Worm (Caenorhabditis elegans) whole organism, late embryonic: ENCODE measurements around the gene B0391.14.
A peak's percentile ranks its signal among the peaks of the same experiment; 100 is the strongest.

ENCODE experiments used
- C08G9.2 ChIP-seq: sonication (generic microtip); optimal IDR thresholded peaks from 2 replicates; lab custom pipeline; 2016; ENCODE audit warnings: mild to moderate bottlenecking, missing genetic modification characterization, moderate library complexity, missing compliant biosample characterization
- C38D4.7 ChIP-seq: fragments of 200-800 bp; sonication (Bioruptor generic); optimal IDR thresholded peaks from 2 replicates; lab custom pipeline; 2018; ENCODE audit warnings: mild to moderate bottlenecking, missing genetic modification characterization, moderate library complexity, missing compliant biosample characterization
- F13H6.1 ChIP-seq: sonication (generic microtip); optimal IDR thresholded peaks from 2 replicates; lab custom pipeline; 2016; ENCODE audit warnings: missing genetic modification characterization, missing compliant biosample characterization
- K09A11.1 ChIP-seq: sonication (generic microtip); optimal IDR thresholded peaks from 2 replicates; lab custom pipeline; 2017; ENCODE audit warnings: antibody characterized with exemption, mild to moderate bottlenecking, missing genetic modification characterization, missing compliant biosample characterization; ENCODE audit not compliant: insufficient read depth
- T23F11.4 ChIP-seq: fragments of 200-800 bp; sonication (Bioruptor generic); optimal IDR thresholded peaks from 2 replicates; lab custom pipeline; 2018; ENCODE audit warnings: mild to moderate bottlenecking, missing genetic modification characterization, missing compliant biosample characterization
- Y22D7AL.16 ChIP-seq: sonication (generic microtip); optimal IDR thresholded peaks from 2 replicates; lab custom pipeline; 2016; ENCODE audit warnings: missing genetic modification characterization, missing compliant biosample characterization
- ahr-1 ChIP-seq: sonication (generic microtip); optimal IDR thresholded peaks from 2 replicates; lab custom pipeline; 2016; ENCODE audit warnings: missing genetic modification characterization, missing compliant biosample characterization
- ama-1 ChIP-seq: fragments of 150-350 bp; optimal IDR thresholded peaks from 2 replicates; lab custom pipeline; 2014
- ceh-19 ChIP-seq: fragments of 200-800 bp; sonication (Bioruptor generic); optimal IDR thresholded peaks from 2 replicates; lab custom pipeline; 2018; ENCODE audit warnings: mild to moderate bottlenecking, missing genetic modification characterization, missing compliant biosample characterization
- ceh-22 ChIP-seq: sonication (generic microtip); optimal IDR thresholded peaks from 2 replicates; lab custom pipeline; 2017; ENCODE audit warnings: missing biosample characterization, missing genetic modification characterization
- ceh-31 ChIP-seq: sonication (generic microtip); optimal IDR thresholded peaks from 2 replicates; lab custom pipeline; 2016; ENCODE audit warnings: missing genetic modification characterization, missing compliant biosample characterization
- ceh-34 ChIP-seq: sonication (generic microtip); optimal IDR thresholded peaks from 2 replicates; lab custom pipeline; 2016; ENCODE audit warnings: mild to moderate bottlenecking, missing genetic modification characterization, missing compliant biosample characterization
- ceh-48 ChIP-seq: sonication (generic microtip); optimal IDR thresholded peaks from 2 replicates; lab custom pipeline; 2016; ENCODE audit warnings: missing genetic modification characterization, inconsistent platforms, missing compliant biosample characterization
- ceh-6 ChIP-seq: fragments of 200-800 bp; sonication (Bioruptor generic); optimal IDR thresholded peaks from 2 replicates; lab custom pipeline; 2018; ENCODE audit warnings: mild to moderate bottlenecking, missing genetic modification characterization, missing compliant biosample characterization
- ceh-9 ChIP-seq: sonication (generic microtip); optimal IDR thresholded peaks from 2 replicates; lab custom pipeline; 2016; ENCODE audit warnings: mild to moderate bottlenecking, missing genetic modification characterization, inconsistent platforms, missing compliant biosample characterization
- dve-1 ChIP-seq: sonication (generic microtip); optimal IDR thresholded peaks from 2 replicates; lab custom pipeline; 2017; ENCODE audit warnings: antibody characterized with exemption, mild to moderate bottlenecking, missing genetic modification characterization, missing compliant biosample characterization
- elt-2 ChIP-seq: sonication (generic microtip); optimal IDR thresholded peaks from 2 replicates; lab custom pipeline; 2016; ENCODE audit warnings: missing genetic modification reagents, missing genetic modification characterization, missing compliant biosample characterization
- ets-4 ChIP-seq: sonication (generic microtip); optimal IDR thresholded peaks from 2 replicates; lab custom pipeline; 2016; ENCODE audit warnings: missing genetic modification characterization, missing compliant biosample characterization
- fkh-10 ChIP-seq: fragments of 150-350 bp; optimal IDR thresholded peaks from 2 replicates; lab custom pipeline; 2014; ENCODE audit warnings: missing biosample characterization, missing genetic modification reagents, missing genetic modification characterization
- gmeb-2 ChIP-seq: sonication (generic microtip); optimal IDR thresholded peaks from 2 replicates; lab custom pipeline; 2016; ENCODE audit warnings: missing genetic modification characterization, inconsistent platforms, missing compliant biosample characterization
- hlh-13 ChIP-seq: fragments of 200-800 bp; sonication (Bioruptor generic); optimal IDR thresholded peaks from 2 replicates; lab custom pipeline; 2018; ENCODE audit warnings: mild to moderate bottlenecking, missing genetic modification characterization, missing compliant biosample characterization
- hlh-30 ChIP-seq: sonication (generic microtip); optimal IDR thresholded peaks from 2 replicates; lab custom pipeline; 2017; ENCODE audit warnings: antibody characterized with exemption, missing genetic modification characterization, missing compliant biosample characterization; ENCODE audit not compliant: insufficient read depth
- hlh-6 ChIP-seq: sonication (generic microtip); optimal IDR thresholded peaks from 2 replicates; lab custom pipeline; 2016; ENCODE audit warnings: missing genotype, missing genetic modification characterization, missing compliant biosample characterization
- hlh-8 ChIP-seq: sonication (generic microtip); optimal IDR thresholded peaks from 2 replicates; lab custom pipeline; 2016; ENCODE audit warnings: missing genotype, missing genetic modification characterization, missing compliant biosample characterization
- madf-2 ChIP-seq: sonication (generic microtip); optimal IDR thresholded peaks from 2 replicates; lab custom pipeline; 2017; ENCODE audit warnings: missing genetic modification characterization, missing compliant biosample characterization
- mec-3 ChIP-seq: sonication (generic microtip); optimal IDR thresholded peaks from 2 replicates; lab custom pipeline; 2016; ENCODE audit warnings: borderline replicate concordance, missing genetic modification characterization, missing compliant biosample characterization
- nfya-1 ChIP-seq: sonication (generic microtip); optimal IDR thresholded peaks from 2 replicates; lab custom pipeline; 2017; ENCODE audit warnings: missing genetic modification characterization, mild to moderate bottlenecking, missing compliant biosample characterization, antibody characterized with exemption, moderate library complexity
- nhr-11 ChIP-seq: fragments of 150-350 bp; optimal IDR thresholded peaks from 2 replicates; lab custom pipeline; 2014; ENCODE audit warnings: missing biosample characterization, missing genetic modification characterization
- pax-1 ChIP-seq: fragments of 150-350 bp; optimal IDR thresholded peaks from 2 replicates; lab custom pipeline; 2014; ENCODE audit warnings: missing biosample characterization, missing genetic modification characterization
- pha-2 ChIP-seq: sonication (generic microtip); optimal IDR thresholded peaks from 2 replicates; lab custom pipeline; 2017; ENCODE audit warnings: mild to moderate bottlenecking, missing genetic modification characterization, missing compliant biosample characterization
- pha-4 ChIP-seq: fragments of 150-350 bp; optimal IDR thresholded peaks from 2 replicates; lab custom pipeline; 2018; ENCODE audit warnings: missing biosample characterization, missing genetic modification reagents, missing genetic modification characterization
- pros-1 ChIP-seq: fragments of 150-350 bp; optimal IDR thresholded peaks from 2 replicates; lab custom pipeline; 2014; ENCODE audit warnings: missing biosample characterization, missing genetic modification reagents, missing genetic modification characterization
- ref-2 ChIP-seq: sonication (generic microtip); optimal IDR thresholded peaks from 2 replicates; lab custom pipeline; 2016; ENCODE audit warnings: missing genetic modification characterization, missing compliant biosample characterization
- tbx-2 ChIP-seq: sonication (generic microtip); optimal IDR thresholded peaks from 2 replicates; lab custom pipeline; 2016; ENCODE audit warnings: missing genetic modification characterization, missing compliant biosample characterization
- tbx-7 ChIP-seq: sonication (generic microtip); optimal IDR thresholded peaks from 2 replicates; lab custom pipeline; 2016; ENCODE audit warnings: missing genotype, missing genetic modification characterization, missing compliant biosample characterization
- unc-55 ChIP-seq: sonication (generic microtip); optimal IDR thresholded peaks from 2 replicates; lab custom pipeline; 2017; ENCODE audit warnings: missing biosample characterization, missing genetic modification reagents, missing genetic modification characterization
- unc-86 ChIP-seq: sonication (generic microtip); optimal IDR thresholded peaks from 2 replicates; lab custom pipeline; 2016; ENCODE audit warnings: missing genetic modification characterization, missing compliant biosample characterization

The B0391.14 gene

ce11 chrV:15575305-15575704, 24.4 kb downstream of the B0391.14 start, which contains the start of gene mdt-28:
Gene mdt-28, minus strand, starts transcription at chrV:15575405.
- TF ChIP-seq tbx-2 (tag; lab: Kevin White, UChicago) (no peak), ets-4 (no peak), Y22D7AL.16 (tag; lab: Kevin White, UChicago) (no peak), C38D4.7 (GFP tag; lab: Kevin White, UChicago) (no peak), mec-3 (no peak), ceh-9 (tag; lab: Kevin White, UChicago) (no peak), pros-1 (tag; lab: Kevin White, UChicago) (no peak), ceh-22 (tag; lab: Kevin White, UChicago) (no peak), nhr-11 (no peak)
- TF ChIP-seq, all 69 proteins: peak for 0

ce11 chrV:15572613-15573012, 27.0 kb downstream of the B0391.14 start, which contains the start of gene fbxa-94:
Gene fbxa-94, plus strand, starts transcription at chrV:15572913.
- TF ChIP-seq nfya-1 (tag; lab: Kevin White, UChicago) (peak; percentile 6), elt-2 (tag; lab: Kevin White, UChicago) (no peak)

ce11 chrV:15571006-15571526, 28.6 kb downstream of the B0391.14 start, which contains the start of gene fbxa-95:
Gene fbxa-95, plus strand, starts transcription at chrV:15571476.
- TF ChIP-seq F13H6.1 (tag; lab: Kevin White, UChicago) (no peak), ceh-9 (tag; lab: Kevin White, UChicago) (no peak), unc-55 (GFP tag; lab: Kevin White, UChicago) (no peak), nfya-1 (tag; lab: Kevin White, UChicago) (no peak), ceh-34 (tag; lab: Kevin White, UChicago) (no peak), T23F11.4 (GFP tag; lab: Kevin White, UChicago) (no peak), fkh-10 (GFP tag; lab: Kevin White, UChicago) (no peak), tbx-7 (tag; lab: Kevin White, UChicago) (no peak), pha-2 (tag; lab: Kevin White, UChicago) (no peak), ceh-31 (tag; lab: Kevin White, UChicago) (no peak), ceh-19 (GFP tag; lab: Kevin White, UChicago) (no peak), ahr-1 (tag; lab: Kevin White, UChicago) (no peak), ceh-6 (GFP tag; lab: Kevin White, UChicago) (no peak), ama-1 (lab: Kevin White, UChicago) (no peak)

- no peak for TF ChIP-seq mec-3
- TF ChIP-seq dve-1 (tag; lab: Kevin White, UChicago): no peak
- no peak for TF ChIP-seq C08G9.2
- no peak for TF ChIP-seq hlh-13 (GFP tag; lab: Kevin White, UChicago)
- TF ChIP-seq ceh-6 (GFP tag; lab: Kevin White, UChicago): no peak
- TF ChIP-seq ets-4: no peak
- TF ChIP-seq K09A11.1 (tag; lab: Kevin White, UChicago): no peak
- TF ChIP-seq ceh-9 (tag; lab: Kevin White, UChicago): no peak
- TF ChIP-seq pha-4: no peak
- TF ChIP-seq ref-2: no peak
- TF ChIP-seq hlh-6 (tag; lab: Kevin White, UChicago): no peak
- TF ChIP-seq ama-1 (lab: Kevin White, UChicago): no peak
- TF ChIP-seq hlh-30 (tag; lab: Kevin White, UChicago): no peak
- no peak for TF ChIP-seq unc-86 (tag; lab: Kevin White, UChicago)
- TF ChIP-seq elt-2 (tag; lab: Kevin White, UChicago): no peak
- no peak for TF ChIP-seq ceh-48
- TF ChIP-seq gmeb-2 (tag; lab: Kevin White, UChicago): no peak
- TF ChIP-seq pax-1: no peak
- TF ChIP-seq hlh-8 (tag; lab: Kevin White, UChicago): no peak
- no peak for TF ChIP-seq madf-2 (tag; lab: Kevin White, UChicago)
These were observed 29.8 kb downstream of the B0391.14 start, which contains the start of gene lsm-5 for ce11 chrV:15569702-15570430. Gene lsm-5, plus strand, starts transcription at chrV:15570380.
